Fruit fly (Drosophila melanogaster) whole organism, embryonic: Measurements from ENCODE around the gene Evi5.

Experiments
- CG14710 ChIP-seq: fragments of 200-800 bp; sonication (Bioruptor generic); optimal IDR thresholded peaks from 3 replicates; lab custom pipeline; 2019; ENCODE audit warnings: missing biosample characterization, mild to moderate bottlenecking, missing genetic modification characterization, moderate library complexity
- CG3407 ChIP-seq: fragments of 200-800 bp; sonication (Bioruptor generic); optimal IDR thresholded peaks from 2 replicates; lab custom pipeline; 2018; ENCODE audit warnings: missing biosample characterization, mild to moderate bottlenecking, missing genetic modification characterization
- Elba2 ChIP-seq: fragments of 200-800 bp; sonication (Bioruptor generic); optimal IDR thresholded peaks from 3 replicates; lab custom pipeline; 2016; ENCODE audit warnings: missing biosample characterization, missing genetic modification characterization
- MESR4 ChIP-seq: fragments of 200-800 bp; sonication (Bioruptor generic); optimal IDR thresholded peaks from 2 replicates; lab custom pipeline; 2018; ENCODE audit warnings: missing biosample characterization, mild to moderate bottlenecking, missing genetic modification characterization, moderate library complexity
- Mad ChIP-seq: fragments of 200-800 bp; sonication (Bioruptor generic); optimal IDR thresholded peaks from 2 replicates; lab custom pipeline; 2016; ENCODE audit warnings: missing biosample characterization, missing genetic modification characterization
- YL-1 ChIP-seq: fragments of 200-800 bp; sonication (Bioruptor generic); optimal IDR thresholded peaks from 3 replicates; lab custom pipeline; 2017; ENCODE audit warnings: missing biosample characterization, mild to moderate bottlenecking, missing genetic modification characterization
- dimm ChIP-seq: fragments of 200-800 bp; sonication (Bioruptor generic); IDR thresholded peaks from 2 replicates; pipeline ENCODE4 v1.3.6; 2022; ENCODE audit warnings: missing biosample characterization, missing genetic modification characterization

- TF ChIP-seq dimm (GFP tag; lab: Robert Waterston, UW): no peak
- no peak for TF ChIP-seq MESR4 (GFP tag; lab: Kevin White, UChicago)
- no peak for TF ChIP-seq Mad (GFP tag; lab: Kevin White, UChicago)
- no peak for TF ChIP-seq CG3407 (GFP tag; lab: Kevin White, UChicago)
- TF ChIP-seq YL-1 (GFP tag; lab: Kevin White, UChicago): no peak
- no peak for TF ChIP-seq CG14710 (tag; lab: Kevin White, UChicago)
- TF ChIP-seq Elba2 (GFP tag; lab: Kevin White, UChicago): no peak
Observed at dm6 chrX:11433930-11434329, 20.3 kb downstream of the Evi5 start.
